Worm (Caenorhabditis elegans): ENCODE measurements around the gene srh-284.
A peak's percentile ranks its signal among the peaks of the same experiment; 100 is the strongest.

The srh-284 gene

DNA sequence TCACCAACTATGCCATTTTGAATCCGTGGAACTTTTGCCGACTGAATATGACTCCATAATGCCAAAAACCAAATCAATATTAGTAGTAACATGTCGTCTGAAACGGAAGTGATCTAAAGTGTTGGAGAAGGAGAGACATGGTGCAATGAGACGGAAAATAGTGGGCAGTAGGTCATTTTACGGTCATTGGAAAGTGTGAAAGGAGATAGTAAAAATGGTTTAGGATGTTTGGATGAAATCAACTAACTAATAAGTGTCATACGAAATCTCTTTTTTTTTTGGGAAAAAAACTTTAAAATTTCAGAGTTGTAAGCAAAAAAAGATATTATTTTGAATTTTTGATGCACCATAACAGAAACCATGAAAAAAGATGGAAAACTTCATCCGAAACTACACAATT is 27.5 kb upstream of the srh-284 start, which contains the start of gene cutl-4:
Gene cutl-4 (minus strand): TSS at position 101 of the 400 bp plus-strand sequence.
- TF ChIP-seq ztf-11 (tag; optimal IDR thresholded peaks at IDR 0.05) (no peak), zag-1 (tag; optimal IDR thresholded peaks at IDR 0.05) (no peak), ceh-28 (tag; optimal IDR thresholded peaks at IDR 0.05) (no peak), snpc-4 (tag; optimal IDR thresholded peaks at IDR 0.05) (no peak), elt-3 (tag; optimal IDR thresholded peaks at IDR 0.05) (no peak), pqm-1 (tag; optimal IDR thresholded peaks at IDR 0.05) (no peak), elt-2 (tag; optimal IDR thresholded peaks at IDR 0.05) (no peak), pha-4 (tag; optimal IDR thresholded peaks at IDR 0.05) (no peak), sea-2 (GFP tag; optimal IDR thresholded peaks at IDR 0.05) (no peak), unc-62 (GFP tag; optimal IDR thresholded peaks at IDR 0.05) (no peak), ceh-16 (tag; optimal IDR thresholded peaks at IDR 0.05) (no peak), tbx-2 (tag; optimal IDR thresholded peaks at IDR 0.05) (no peak), fos-1 (tag; optimal IDR thresholded peaks at IDR 0.05) (no peak), nhr-76 (tag; optimal IDR thresholded peaks at IDR 0.05) (no peak), nhr-12 (tag; optimal IDR thresholded peaks at IDR 0.05) (no peak), egl-5 (tag; optimal IDR thresholded peaks at IDR 0.05) (no peak), ceh-82 (tag; optimal IDR thresholded peaks at IDR 0.05) (no peak), ama-1 (optimal IDR thresholded peaks at IDR 0.05) (no peak), ceh-9 (tag; optimal IDR thresholded peaks at IDR 0.05) (no peak), nhr-23 (tag; optimal IDR thresholded peaks at IDR 0.05) (no peak)

DNA sequence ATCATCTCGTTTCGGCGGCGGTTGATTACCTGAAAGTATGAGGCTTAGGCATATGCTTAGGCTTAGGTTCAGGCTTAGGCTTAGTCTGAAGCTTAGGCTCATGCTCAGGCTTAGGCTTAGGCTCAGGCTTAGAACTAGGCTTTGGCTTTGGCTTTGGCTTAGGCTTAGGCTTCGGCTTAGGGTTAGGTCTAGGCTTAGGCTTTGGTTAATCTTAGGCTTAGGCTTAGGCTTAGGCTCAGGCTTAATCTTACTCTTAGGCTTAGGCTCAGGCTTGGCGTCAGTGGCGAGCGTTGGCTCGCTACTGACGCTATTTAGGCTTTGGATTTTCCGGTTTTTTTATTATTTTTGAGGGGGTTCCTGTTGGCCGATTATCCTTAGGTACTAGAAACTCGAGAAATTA is 23.5 kb upstream of the srh-284 start:
- TF ChIP-seq eor-1 (tag; optimal IDR thresholded peaks at IDR 0.05), result no peak
- no peak for TF ChIP-seq jun-1 (tag; optimal IDR thresholded peaks at IDR 0.05)
- no peak for TF ChIP-seq fos-1 (tag; optimal IDR thresholded peaks at IDR 0.05)
- no peak for TF ChIP-seq daf-12 (tag; optimal IDR thresholded peaks at IDR 0.05)
- TF ChIP-seq unc-62 (GFP tag; optimal IDR thresholded peaks at IDR 0.05), result no peak
- no peak for TF ChIP-seq ztf-4 (tag; optimal IDR thresholded peaks at IDR 0.05)
- TF ChIP-seq ceh-9 (tag; optimal IDR thresholded peaks at IDR 0.05), result no peak
- no peak for TF ChIP-seq nhr-25 (tag; optimal IDR thresholded peaks at IDR 0.05)
- no peak for TF ChIP-seq hmg-11 (tag; optimal IDR thresholded peaks at IDR 0.05)
- no peak for TF ChIP-seq egl-5 (tag; optimal IDR thresholded peaks at IDR 0.05)
- no peak for TF ChIP-seq nhr-23 (tag; optimal IDR thresholded peaks at IDR 0.05)
- TF ChIP-seq ceh-16 (tag; optimal IDR thresholded peaks at IDR 0.05), result no peak

DNA sequence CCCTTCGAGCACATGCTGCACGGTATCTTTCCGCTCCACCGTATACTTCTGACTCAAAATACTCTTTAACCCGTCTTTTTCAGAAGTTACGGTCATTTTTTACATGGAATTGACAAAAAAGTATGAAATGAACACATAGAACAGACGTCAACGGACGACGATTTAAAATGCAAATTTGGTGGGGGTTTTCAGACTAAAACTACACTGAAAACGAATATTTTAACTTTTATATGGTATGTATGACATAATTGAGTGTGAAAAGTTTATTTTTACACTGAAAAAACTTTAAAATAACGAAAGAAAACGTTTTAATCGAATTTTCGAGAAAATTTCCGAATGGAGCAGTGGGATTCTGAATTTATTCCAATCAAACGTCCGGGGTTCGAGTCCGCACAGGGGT is 20.4 kb upstream of the srh-284 start, which contains the start of gene twk-36:
Gene twk-36 (minus strand): TSS at position 101 of the 400 bp plus-strand sequence.
- TF ChIP-seq jun-1 (tag; optimal IDR thresholded peaks at IDR 0.05) (no peak), ZK546.5 (tag; optimal IDR thresholded peaks at IDR 0.05) (no peak), ama-1 (optimal IDR thresholded peaks at IDR 0.05) (no peak), fkh-10 (GFP tag; optimal IDR thresholded peaks at IDR 0.05) (no peak), nfya-1 (tag; optimal IDR thresholded peaks at IDR 0.05; ENCODE audit: insufficient read depth) (no peak), nhr-25 (tag; optimal IDR thresholded peaks at IDR 0.05) (no peak), egl-5 (tag; optimal IDR thresholded peaks at IDR 0.05) (no peak), nhr-43 (tag; optimal IDR thresholded peaks at IDR 0.05; ENCODE audit: poor library complexity, severe bottlenecking) (no peak), skn-1 (tag; optimal IDR thresholded peaks at IDR 0.05) (no peak)

DNA sequence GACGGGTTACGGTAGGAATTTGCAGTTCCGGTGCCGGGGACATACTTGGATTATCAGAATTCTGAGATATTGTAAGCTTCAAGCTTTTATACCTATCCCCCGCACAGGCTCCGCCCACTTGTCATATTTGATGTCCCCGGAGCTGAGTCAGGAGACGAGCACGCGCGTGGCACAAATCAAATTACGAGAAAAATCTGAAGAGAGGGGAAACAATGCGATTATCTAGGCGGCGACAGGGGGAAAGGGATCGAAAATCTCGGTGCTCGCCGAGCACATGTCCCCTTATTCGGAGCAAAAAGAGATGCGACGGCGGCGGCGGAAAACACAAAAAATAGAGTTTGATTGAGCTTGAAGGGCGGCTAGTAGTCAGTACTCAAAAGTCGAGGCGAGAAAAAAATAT is 18.2 kb upstream of the srh-284 start, which contains the start of gene R12G8.1:
Gene R12G8.1 (minus strand): TSS at position 63 of the 400 bp plus-strand sequence.
- TF ChIP-seq mml-1 (tag; optimal IDR thresholded peaks at IDR 0.05) (no peak), fkh-10 (GFP tag; optimal IDR thresholded peaks at IDR 0.05) (peak; percentile 79)

DNA sequence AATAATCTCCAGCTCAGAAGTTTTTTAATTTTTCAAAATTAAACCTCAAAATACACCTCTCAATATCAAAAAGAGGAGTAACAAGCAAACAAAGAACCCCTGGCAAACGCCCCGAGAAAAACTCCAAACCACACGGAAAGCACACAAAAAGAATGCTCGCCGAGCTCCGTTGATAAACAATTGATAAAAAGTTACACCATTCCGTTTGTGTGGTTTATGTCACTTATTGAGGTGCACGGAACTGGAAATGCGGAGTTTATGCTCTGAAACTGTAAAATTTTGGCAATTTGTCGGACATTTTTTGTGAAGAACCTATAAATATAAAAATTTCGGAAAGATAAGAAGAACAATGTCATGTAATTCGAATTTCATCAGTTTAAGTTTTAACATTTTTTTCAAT is 15.0 kb upstream of the srh-284 start:
- TF ChIP-seq pqm-1 (tag; optimal IDR thresholded peaks at IDR 0.05) (peak; percentile 67), pha-4 (tag; optimal IDR thresholded peaks at IDR 0.05) (peak; percentile 46), nfya-1 (tag; optimal IDR thresholded peaks at IDR 0.05; ENCODE audit: insufficient read depth) (no peak), elt-2 (tag; optimal IDR thresholded peaks at IDR 0.05) (peak; percentile 90)

DNA sequence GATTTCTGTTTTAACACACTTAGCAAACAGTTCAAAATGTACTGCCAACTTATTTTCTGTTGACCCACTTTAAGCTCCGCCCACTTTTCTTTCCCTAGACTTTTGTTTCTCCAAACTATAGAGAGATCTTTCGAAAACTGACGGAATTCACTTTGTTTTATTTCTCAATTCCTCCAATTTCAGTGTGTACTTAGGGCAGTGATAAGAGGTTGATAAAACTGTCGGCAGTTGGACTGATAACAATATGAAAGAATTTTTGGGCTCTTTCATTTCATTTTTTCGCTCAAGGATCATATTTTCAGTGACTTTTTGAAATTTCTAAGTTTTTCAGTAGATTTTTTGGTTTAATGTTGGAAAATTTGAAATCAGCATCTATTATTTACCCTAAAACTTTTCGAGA is 12.3 kb upstream of the srh-284 start:
- TF ChIP-seq snpc-4 (tag; optimal IDR thresholded peaks at IDR 0.05) (no peak), pqm-1 (tag; optimal IDR thresholded peaks at IDR 0.05) (peak; percentile 78), nhr-28 (tag; optimal IDR thresholded peaks at IDR 0.05) (no peak), mml-1 (tag; optimal IDR thresholded peaks at IDR 0.05) (no peak), pha-4 (tag; optimal IDR thresholded peaks at IDR 0.05) (peak; percentile 31), elt-2 (tag; optimal IDR thresholded peaks at IDR 0.05) (peak; percentile 82), daf-12 (tag; optimal IDR thresholded peaks at IDR 0.05) (no peak), nhr-23 (tag; optimal IDR thresholded peaks at IDR 0.05) (no peak)
